Worm (Caenorhabditis elegans) whole organism, late embryonic: ENCODE results near the gene wbp-2.

Experiments
- F13H6.1 ChIP-seq: sonication (generic microtip); optimal IDR thresholded peaks from 2 replicates; lab custom pipeline; 2016; ENCODE audit warnings: missing genetic modification characterization, missing compliant biosample characterization
- ceh-2 ChIP-seq: sonication (generic microtip); optimal IDR thresholded peaks from 2 replicates; lab custom pipeline; 2016; ENCODE audit warnings: missing genotype, missing genetic modification characterization, missing compliant biosample characterization
- unc-42 ChIP-seq: sonication (generic microtip); optimal IDR thresholded peaks from 2 replicates; lab custom pipeline; 2016; ENCODE audit warnings: missing genotype, missing genetic modification characterization, missing compliant biosample characterization
- unc-55 ChIP-seq: sonication (generic microtip); optimal IDR thresholded peaks from 2 replicates; lab custom pipeline; 2017; ENCODE audit warnings: missing biosample characterization, missing genetic modification reagents, missing genetic modification characterization

ce11 chrII:9333034-9333433 is 3.5 kb downstream of the wbp-2 start:
- TF ChIP-seq unc-55 (GFP tag; lab: Kevin White, UChicago), result no peak
- no peak for TF ChIP-seq ceh-2 (tag; lab: Kevin White, UChicago)
- TF ChIP-seq unc-42, result no peak
- no peak for TF ChIP-seq F13H6.1 (tag; lab: Kevin White, UChicago)
